Worm (Caenorhabditis elegans) whole organism, L2 larva: Measurements from ENCODE around the gene sri-71.
"Not testable (repeated sequence)": the region's sequence is repeated elsewhere in the genome, so short reads cannot be mapped to it uniquely, and the experiment has no call there.

Source experiments
- ZK546.5 ChIP-seq: sonication (generic microtip); optimal IDR thresholded peaks from 2 replicates; lab custom pipeline; 2017; ENCODE audit warnings: missing biosample characterization, missing genetic modification characterization
- blmp-1 ChIP-seq: sonication (generic microtip); optimal IDR thresholded peaks from 2 replicates; lab custom pipeline; 2017; ENCODE audit warnings: missing genetic modification characterization, mild to moderate bottlenecking, missing compliant biosample characterization, antibody characterized with exemption, moderate library complexity; ENCODE audit not compliant: insufficient read depth
- elt-1 ChIP-seq: fragments of 150-350 bp; optimal IDR thresholded peaks from 2 replicates; lab custom pipeline; 2014; ENCODE audit warnings: missing biosample characterization, missing genetic modification characterization
- elt-3 ChIP-seq: sonication (generic microtip); optimal IDR thresholded peaks from 2 replicates; lab custom pipeline; 2017; ENCODE audit warnings: missing biosample characterization, missing genetic modification characterization
- lsy-2 ChIP-seq, 2 experiments: fragments of 150-350 bp in 1 of 2; sonication (generic microtip) in 1 of 2; optimal IDR thresholded peaks; 2 replicates each; lab custom pipeline; 2014 to 2017; ENCODE audit warnings: missing biosample characterization in 2 of 2, missing genetic modification characterization in 2 of 2
- nhr-237 ChIP-seq: fragments of 150-350 bp; optimal IDR thresholded peaks from 2 replicates; lab custom pipeline; 2014; ENCODE audit warnings: missing biosample characterization, missing genetic modification characterization
- unc-55 ChIP-seq: fragments of 150-350 bp; sonication (generic microtip); optimal IDR thresholded peaks from 3 replicates; lab custom pipeline; 2014; ENCODE audit warnings: missing biosample characterization, missing genetic modification reagents, missing genetic modification characterization

DNA sequence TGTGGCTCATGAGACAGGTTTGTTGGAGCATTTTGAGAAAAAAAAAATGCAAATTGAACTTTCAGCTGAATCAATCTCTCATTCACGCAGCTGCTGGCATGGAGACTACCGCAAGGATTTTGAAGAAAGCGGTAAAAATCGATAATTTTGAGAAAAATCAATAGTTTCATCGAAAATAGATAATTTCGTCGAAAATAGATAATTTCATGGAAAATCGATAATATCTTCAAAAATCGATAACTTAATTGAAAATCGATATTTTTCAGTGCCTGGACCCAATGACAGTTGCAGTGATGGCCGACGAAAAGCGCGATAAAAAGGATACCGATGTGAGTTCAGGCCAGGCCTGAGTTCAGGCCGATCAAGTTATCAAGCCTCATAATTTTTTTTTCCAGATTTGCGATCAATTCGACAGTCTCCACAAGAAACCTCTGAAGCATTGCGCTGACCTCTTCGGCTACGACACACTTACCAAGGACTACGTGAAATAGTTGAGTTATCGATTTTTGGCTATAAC is 4.6 kb upstream of the sri-71 start, which contains the start of gene D2062.4:
- not testable (repeated sequence) for TF ChIP-seq ZK546.5 (tag; lab: Kevin White, UChicago); lsy-2 (tag; optimal IDR thresholded peaks at IDR 0.05; lab: Kevin White, UChicago); elt-3 (tag; lab: Kevin White, UChicago); unc-55 (GFP tag; lab: Kevin White, UChicago); nhr-237; elt-1 (tag; lab: Kevin White, UChicago); blmp-1 (tag; lab: Kevin White, UChicago)
